Fruit fly (Drosophila melanogaster) whole organism, prepupa: ENCODE data around the gene ppk5.

Source experiments
- CG10631 ChIP-seq: fragments of 200-800 bp; sonication (Bioruptor generic); optimal IDR thresholded peaks from 2 replicates; lab custom pipeline; 2016; ENCODE audit warnings: missing biosample characterization, missing genetic modification characterization
- CG31627 ChIP-seq: fragments of 200-800 bp; sonication (Bioruptor generic); optimal IDR thresholded peaks from 3 replicates; lab custom pipeline; 2016; ENCODE audit warnings: missing biosample characterization, missing genetic modification characterization
- CG32006 ChIP-seq: fragments of 200-800 bp; sonication (Bioruptor generic); optimal IDR thresholded peaks from 3 replicates; lab custom pipeline; 2017; ENCODE audit warnings: missing biosample characterization, mild to moderate bottlenecking, missing genetic modification characterization
- CG6808 ChIP-seq: fragments of 200-800 bp; sonication (Bioruptor generic); optimal IDR thresholded peaks from 3 replicates; lab custom pipeline; 2017; ENCODE audit warnings: missing biosample characterization, missing genetic modification characterization, mild to moderate bottlenecking, moderate library complexity, missing genetic modification reagents
- CG6854 ChIP-seq: fragments of 200-800 bp; sonication (Bioruptor generic); optimal IDR thresholded peaks from 2 replicates; lab custom pipeline; 2017; ENCODE audit warnings: missing biosample characterization, mild to moderate bottlenecking, missing genetic modification characterization
- Gug ChIP-seq: fragments of 200-800 bp; sonication (Bioruptor generic); IDR thresholded peaks from 2 replicates; pipeline ENCODE4 v1.3.6; 2022; ENCODE audit warnings: missing biosample characterization, missing genetic modification characterization
- Sox102F ChIP-seq: fragments of 200-800 bp; sonication (Bioruptor generic); optimal IDR thresholded peaks from 2 replicates; lab custom pipeline; 2016; ENCODE audit warnings: missing biosample characterization, mild to moderate bottlenecking, missing genetic modification characterization
- acj6 ChIP-seq: fragments of 200-800 bp; sonication (Bioruptor generic); optimal IDR thresholded peaks from 3 replicates; lab custom pipeline; 2016; ENCODE audit warnings: missing biosample characterization, missing genetic modification characterization
- cyc ChIP-seq: fragments of 200-800 bp; sonication (Bioruptor generic); optimal IDR thresholded peaks from 3 replicates; lab custom pipeline; 2016; ENCODE audit warnings: missing biosample characterization, missing genetic modification characterization
- dsx ChIP-seq: fragments of 200-800 bp; optimal IDR thresholded peaks from 3 replicates; lab custom pipeline; 2019; ENCODE audit warnings: missing biosample characterization, mild to moderate bottlenecking, missing genetic modification characterization, moderate library complexity; ENCODE audit not compliant: poor library complexity, severe bottlenecking
- esn ChIP-seq: fragments of 200-800 bp; sonication (Bioruptor generic); optimal IDR thresholded peaks from 2 replicates; lab custom pipeline; 2016; ENCODE audit warnings: missing biosample characterization, mild to moderate bottlenecking, missing genetic modification characterization, moderate library complexity
- fd85E ChIP-seq: fragments of 200-800 bp; sonication (Bioruptor generic); optimal IDR thresholded peaks from 3 replicates; lab custom pipeline; 2016; ENCODE audit warnings: missing biosample characterization, missing genetic modification characterization
- fkh ChIP-seq: fragments of 200-800 bp; sonication (Bioruptor generic); optimal IDR thresholded peaks from 3 replicates; lab custom pipeline; 2017; ENCODE audit warnings: missing biosample characterization, mild to moderate bottlenecking, missing genetic modification characterization, moderate library complexity

dm6 chr3L:21538893-21539244 lies 4.4 kb downstream of the ppk5 start:
- TF ChIP-seq Gug (GFP tag; lab: Robert Waterston, UW) = no peak
- TF ChIP-seq fd85E = no peak
- no peak for TF ChIP-seq CG6854 (GFP tag; lab: Kevin White, UChicago)
- no peak for TF ChIP-seq CG32006 (GFP tag; lab: Kevin White, UChicago)
- TF ChIP-seq acj6 (GFP tag; lab: Kevin White, UChicago) = no peak
- no peak for TF ChIP-seq dsx (GFP tag; lab: Kevin White, UChicago)
- no peak for TF ChIP-seq CG10631 (GFP tag; lab: Kevin White, UChicago)
- no peak for TF ChIP-seq esn (GFP tag; lab: Kevin White, UChicago)
- TF ChIP-seq cyc = no peak
- no peak for TF ChIP-seq CG31627 (GFP tag; lab: Kevin White, UChicago)
- no peak for TF ChIP-seq Sox102F (GFP tag; lab: Kevin White, UChicago)
- no peak for TF ChIP-seq CG6808 (GFP tag; lab: Kevin White, UChicago)
- no peak for TF ChIP-seq fkh (GFP tag; lab: Kevin White, UChicago)
